Worm (Caenorhabditis elegans) whole organism, midembryonic: ENCODE data around the gene rbc-2.
A peak's percentile ranks its signal among the peaks of the same experiment; 100 is the strongest.

ENCODE experiments used
- T22C8.4 ChIP-seq: fragments of 200-800 bp; sonication (Bioruptor generic); IDR thresholded peaks from 2 replicates; pipeline ENCODE4 v1.3.6; 2022; ENCODE audit warnings: missing genetic modification characterization, missing compliant biosample characterization
- cog-1 ChIP-seq: sonication (generic microtip); optimal IDR thresholded peaks from 2 replicates; lab custom pipeline; 2016; ENCODE audit warnings: missing genetic modification characterization, missing compliant biosample characterization
- flt-1 ChIP-seq: fragments of 200-800 bp; sonication (Bioruptor generic); IDR thresholded peaks from 2 replicates; pipeline ENCODE4 v1.3.6; 2022; ENCODE audit warnings: missing genetic modification characterization, missing compliant biosample characterization
- klf-2 ChIP-seq: fragments of 200-800 bp; sonication (Bioruptor generic); conservative IDR thresholded peaks from 2 replicates; pipeline ENCODE4 v1.3.6; 2022; ENCODE audit warnings: missing genetic modification reagents, missing genetic modification characterization, missing compliant biosample characterization
- med-1 ChIP-seq: sonication (generic microtip); optimal IDR thresholded peaks from 2 replicates; lab custom pipeline; 2017; ENCODE audit warnings: missing genetic modification characterization, mild to moderate bottlenecking, missing compliant biosample characterization, antibody characterized with exemption, missing genetic modification reagents; ENCODE audit not compliant: insufficient read depth
- ref-1 ChIP-seq: fragments of 200-800 bp; sonication (Bioruptor generic); conservative IDR thresholded peaks from 2 replicates; pipeline ENCODE4 v1.3.6; 2022; ENCODE audit warnings: missing genetic modification reagents, missing genetic modification characterization, missing compliant biosample characterization
- tab-1 ChIP-seq: fragments of 200-800 bp; sonication (Bioruptor generic); IDR thresholded peaks from 2 replicates; pipeline ENCODE4 v1.3.6; 2022; ENCODE audit warnings: missing genetic modification characterization, missing compliant biosample characterization
- ztf-23 ChIP-seq: fragments of 200-800 bp; sonication (Bioruptor generic); IDR thresholded peaks from 2 replicates; pipeline ENCODE4 v1.3.6; 2022; ENCODE audit warnings: missing genetic modification reagents, missing genetic modification characterization, missing compliant biosample characterization
- ztf-29 ChIP-seq: fragments of 200-800 bp; sonication (Bioruptor generic); IDR thresholded peaks from 2 replicates; pipeline ENCODE4 v1.3.6; 2022; ENCODE audit warnings: missing genetic modification reagents, missing genetic modification characterization, missing compliant biosample characterization

rbc-2 gene

DNA sequence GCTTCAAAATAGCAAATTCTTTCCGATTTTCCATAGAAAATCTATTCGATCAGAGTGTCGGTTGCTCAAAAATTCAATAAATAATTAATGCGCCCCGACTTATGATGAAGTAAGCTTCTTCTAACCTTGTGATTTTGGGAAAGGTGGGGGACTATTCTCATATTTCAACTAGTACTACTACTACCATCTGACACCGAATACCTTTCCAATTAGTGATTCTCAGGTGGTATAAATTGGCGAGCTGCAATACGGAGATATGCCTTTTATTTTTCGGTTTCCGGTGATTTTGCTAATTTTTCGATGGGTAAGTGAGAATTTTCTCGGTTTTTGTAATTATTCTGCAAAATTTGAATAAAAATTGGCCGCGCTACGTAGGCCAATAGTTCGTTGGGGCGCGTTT is 32.9 kb upstream of the rbc-2 start, which contains the start of gene nhr-239:
nhr-239 (plus strand) TSS at position 301 of the 400 bp plus-strand sequence.
- TF ChIP-seq tab-1 (GFP tag; lab: Robert Waterston, UW) (no peak), ref-1 (no peak), T22C8.4 (GFP tag; lab: Robert Waterston, UW) (no peak), cog-1 (tag; lab: Kevin White, UChicago) (no peak), med-1 (GFP tag; lab: Kevin White, UChicago) (no peak), ztf-23 (GFP tag; lab: Robert Waterston, UW) (no peak), klf-2 (GFP tag; lab: Robert Waterston, UW) (no peak), ztf-29 (GFP tag; lab: Robert Waterston, UW) (no peak), flt-1 (GFP tag; lab: Robert Waterston, UW) (no peak)

DNA sequence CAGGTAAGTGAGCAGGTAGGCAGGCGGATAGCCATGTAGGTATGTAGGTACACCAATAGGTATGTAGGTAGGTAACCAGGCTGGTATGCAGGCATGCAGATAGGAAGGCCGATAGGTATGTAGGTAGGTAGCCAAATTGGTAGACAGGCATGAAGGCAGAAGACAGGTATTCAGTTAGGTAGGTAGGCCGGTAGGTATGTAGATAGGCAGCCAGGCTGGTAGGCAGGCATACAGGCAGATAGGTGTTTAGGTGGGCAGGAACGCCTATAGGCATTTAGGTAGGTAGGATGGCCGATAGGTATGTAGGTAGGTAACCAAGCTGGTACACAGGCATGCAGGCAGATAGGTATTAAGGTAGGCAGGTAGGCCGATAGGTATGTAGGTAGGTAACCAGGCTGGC is 32.3 kb upstream of the rbc-2 start:
- TF ChIP-seq ztf-23 (GFP tag; lab: Robert Waterston, UW) (no peak), ztf-29 (GFP tag; lab: Robert Waterston, UW) (no peak), T22C8.4 (GFP tag; lab: Robert Waterston, UW) (no peak), tab-1 (GFP tag; lab: Robert Waterston, UW) (no peak), cog-1 (tag; lab: Kevin White, UChicago) (no peak), klf-2 (GFP tag; lab: Robert Waterston, UW) (no peak), ref-1 (no peak; the same call in 1 of the 2 replicates), flt-1 (GFP tag; lab: Robert Waterston, UW) (no peak), med-1 (GFP tag; lab: Kevin White, UChicago) (no peak)

DNA sequence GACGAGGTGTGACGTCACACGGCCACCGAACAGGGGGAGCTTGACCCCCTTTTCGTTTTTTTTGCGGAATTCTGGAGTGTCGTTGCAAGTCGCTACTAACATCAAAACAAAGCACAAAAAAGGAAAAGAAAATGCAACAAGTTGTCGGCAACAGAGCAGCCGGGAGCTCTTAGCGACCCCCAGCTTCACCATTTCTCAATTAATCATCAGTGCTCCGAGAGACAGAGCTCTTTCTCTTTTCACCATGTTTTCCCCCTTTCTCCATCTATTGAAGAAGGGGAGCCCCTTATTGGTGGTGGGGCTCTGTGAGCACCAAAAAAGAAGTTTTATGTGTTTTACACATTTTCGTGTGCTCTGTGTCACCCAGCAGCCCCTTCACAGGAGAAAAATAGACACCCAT is 25.1 kb upstream of the rbc-2 start:
- TF ChIP-seq tab-1 (GFP tag; lab: Robert Waterston, UW) (0 out of 2 replicates have a peak, but pooled peaks have one; percentile 52), cog-1 (tag; lab: Kevin White, UChicago) (no peak)

DNA sequence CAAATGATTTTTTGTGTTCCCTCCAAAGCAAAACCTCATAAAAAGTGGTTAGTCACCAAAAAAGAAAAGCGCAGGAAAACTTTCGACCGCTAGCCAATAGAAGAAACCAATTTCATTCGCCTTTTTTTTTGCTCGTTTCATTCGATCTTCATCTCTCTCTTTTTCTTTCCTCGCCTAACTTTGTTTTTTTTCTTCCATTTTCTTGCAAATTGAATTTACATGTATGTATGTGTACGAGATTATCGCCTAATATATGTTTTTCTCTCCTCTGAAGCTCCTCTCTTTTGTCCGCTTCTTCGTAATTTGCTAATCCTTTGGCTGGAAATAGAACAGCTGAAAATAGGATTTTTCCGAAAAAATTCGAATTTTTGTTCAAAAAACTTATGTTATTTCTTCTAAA is 23.9 kb upstream of the rbc-2 start:
- TF ChIP-seq flt-1 (GFP tag; lab: Robert Waterston, UW), result no peak
- TF ChIP-seq tab-1 (GFP tag; lab: Robert Waterston, UW), result no peak
- no peak for TF ChIP-seq klf-2 (GFP tag; lab: Robert Waterston, UW)
- TF ChIP-seq ztf-23 (GFP tag; lab: Robert Waterston, UW), result no peak
- no peak for TF ChIP-seq cog-1 (tag; lab: Kevin White, UChicago)
- no peak for TF ChIP-seq ztf-29 (GFP tag; lab: Robert Waterston, UW)
- no peak for TF ChIP-seq ref-1
- no peak for TF ChIP-seq med-1 (GFP tag; lab: Kevin White, UChicago)
- no peak for TF ChIP-seq T22C8.4 (GFP tag; lab: Robert Waterston, UW)

DNA sequence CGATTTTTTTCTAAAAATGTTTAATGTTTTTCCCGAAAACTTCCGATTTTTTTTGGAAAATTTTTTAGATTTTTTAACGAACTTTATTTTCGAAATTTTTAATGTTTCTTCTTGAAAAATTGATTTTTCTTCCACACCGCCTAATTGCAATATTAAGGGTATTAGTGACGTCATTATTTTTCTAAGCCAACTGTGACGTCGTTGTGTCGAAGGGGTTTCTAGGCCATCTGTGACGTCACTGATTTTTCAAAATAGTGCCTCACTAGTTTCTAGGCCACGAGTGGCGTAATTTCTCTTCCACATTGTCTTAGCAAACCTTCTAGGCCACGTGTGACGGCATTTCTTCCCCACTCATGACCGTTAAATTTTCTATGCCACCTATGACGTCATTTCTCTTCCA is 23.5 kb upstream of the rbc-2 start:
- TF ChIP-seq ztf-23 (GFP tag; lab: Robert Waterston, UW), result no peak
- TF ChIP-seq cog-1 (tag; lab: Kevin White, UChicago), result no peak
- no peak for TF ChIP-seq klf-2 (GFP tag; lab: Robert Waterston, UW)
- TF ChIP-seq T22C8.4 (GFP tag; lab: Robert Waterston, UW), result no peak
- no peak for TF ChIP-seq flt-1 (GFP tag; lab: Robert Waterston, UW)
- TF ChIP-seq med-1 (GFP tag; lab: Kevin White, UChicago), result no peak
- no peak for TF ChIP-seq ref-1
- TF ChIP-seq tab-1 (GFP tag; lab: Robert Waterston, UW), result no peak
- no peak for TF ChIP-seq ztf-29 (GFP tag; lab: Robert Waterston, UW)

DNA sequence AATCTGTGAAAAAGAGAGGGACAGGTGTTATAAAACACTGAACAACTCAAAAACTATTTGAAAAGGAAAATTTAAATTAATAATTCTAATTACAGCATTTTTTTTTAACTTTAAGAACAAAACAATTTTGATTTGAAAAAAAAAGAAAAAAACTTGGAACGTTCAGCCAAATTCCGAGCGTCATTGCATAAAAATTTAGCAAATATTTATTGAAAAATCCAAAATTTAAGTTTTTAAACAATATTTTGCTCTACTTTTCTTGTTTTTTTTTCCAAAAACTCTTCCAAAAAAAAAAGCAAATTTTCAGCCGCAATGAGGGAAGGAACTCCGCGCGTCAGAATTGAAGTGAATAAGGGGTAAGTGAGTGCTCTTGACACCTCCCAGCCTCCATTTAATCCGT is 21.1 kb upstream of the rbc-2 start, which contains the start of gene feh-1:
feh-1 (plus strand) TSS at position 301 of the 400 bp plus-strand sequence.
- no peak for TF ChIP-seq ztf-23 (GFP tag; lab: Robert Waterston, UW)
- no peak for TF ChIP-seq ztf-29 (GFP tag; lab: Robert Waterston, UW)
- TF ChIP-seq cog-1 (tag; lab: Kevin White, UChicago), result no peak
- TF ChIP-seq klf-2 (GFP tag; lab: Robert Waterston, UW), result no peak
- TF ChIP-seq ref-1, result no peak
- no peak for TF ChIP-seq T22C8.4 (GFP tag; lab: Robert Waterston, UW)

DNA sequence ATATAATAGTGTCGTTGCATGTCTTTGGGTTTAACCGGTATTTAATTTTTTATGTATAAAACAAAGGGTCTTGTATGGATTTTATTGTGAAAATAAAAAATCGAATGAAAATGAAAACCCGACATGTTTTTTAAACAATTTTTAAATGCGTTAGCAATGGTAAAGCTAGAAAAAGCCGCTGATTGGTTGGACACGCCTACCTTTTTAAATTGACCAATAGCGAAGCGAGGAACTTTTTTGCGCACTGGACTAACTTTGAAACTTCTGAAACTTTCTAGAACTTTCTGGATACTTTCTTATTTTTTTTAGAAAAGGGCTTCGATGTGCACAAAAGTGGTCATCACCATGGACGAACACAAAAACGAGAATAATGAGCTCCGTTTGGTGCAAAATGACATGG is 17.8 kb upstream of the rbc-2 start:
- no peak for TF ChIP-seq cog-1 (tag; lab: Kevin White, UChicago)
- no peak for TF ChIP-seq ref-1
- no peak for TF ChIP-seq tab-1 (GFP tag; lab: Robert Waterston, UW)
- no peak for TF ChIP-seq klf-2 (GFP tag; lab: Robert Waterston, UW)
- TF ChIP-seq ztf-23 (GFP tag; lab: Robert Waterston, UW), result no peak
- TF ChIP-seq ztf-29 (GFP tag; lab: Robert Waterston, UW), result no peak
- no peak for TF ChIP-seq T22C8.4 (GFP tag; lab: Robert Waterston, UW)
- TF ChIP-seq med-1 (GFP tag; lab: Kevin White, UChicago), result no peak
- TF ChIP-seq flt-1 (GFP tag; lab: Robert Waterston, UW), result no peak

DNA sequence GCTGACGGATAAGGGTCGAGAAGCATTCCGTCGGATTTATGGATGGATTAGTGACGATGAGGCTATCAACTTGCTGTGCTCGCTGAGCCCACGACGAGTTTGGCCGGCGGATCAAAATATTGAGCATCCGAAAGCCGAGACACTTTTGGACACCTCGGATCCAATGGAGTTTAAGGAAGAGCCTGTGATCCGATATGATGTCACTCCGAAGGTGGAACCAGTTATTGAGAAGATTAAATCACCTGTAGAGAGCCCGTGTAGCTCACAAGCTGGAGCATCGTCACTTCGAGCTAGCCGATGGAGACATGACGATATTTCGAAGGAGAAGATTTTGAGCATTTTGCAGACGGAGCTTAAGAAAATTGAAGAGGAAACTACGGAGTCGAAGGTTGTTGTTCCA is 12.0 kb upstream of the rbc-2 start:
- TF ChIP-seq cog-1 (tag; lab: Kevin White, UChicago) (no peak), med-1 (GFP tag; lab: Kevin White, UChicago) (no peak), ztf-29 (GFP tag; lab: Robert Waterston, UW) (no peak), ztf-23 (GFP tag; lab: Robert Waterston, UW) (no peak), flt-1 (GFP tag; lab: Robert Waterston, UW) (no peak)

DNA sequence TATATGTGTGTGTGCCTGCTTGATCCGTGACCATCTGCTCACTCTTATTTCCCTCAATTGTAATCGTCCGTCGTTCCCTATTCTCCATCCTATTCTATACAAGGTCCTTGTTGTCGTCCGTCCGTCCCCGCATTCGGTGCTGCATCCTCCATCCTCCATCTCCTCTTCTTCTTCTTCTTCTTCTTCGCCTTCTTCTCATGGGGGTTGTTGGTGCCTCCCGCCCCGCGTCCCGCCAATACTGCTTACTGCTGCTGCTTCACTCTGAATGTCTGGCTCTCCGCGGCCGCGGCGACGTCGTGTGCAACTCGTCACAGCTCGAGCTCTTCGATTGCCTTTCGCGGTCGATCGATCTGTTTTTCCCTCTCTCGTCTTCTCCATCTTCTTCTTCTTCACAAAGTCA is 6.6 kb upstream of the rbc-2 start:
- TF ChIP-seq flt-1 (GFP tag; lab: Robert Waterston, UW), result peak; percentile 67; the same call in 1 of the 2 replicates
- TF ChIP-seq med-1 (GFP tag; lab: Kevin White, UChicago), result no peak
- 0 out of 2 replicates have a peak, but pooled peaks have one; percentile 49 for TF ChIP-seq ztf-23 (GFP tag; lab: Robert Waterston, UW)
- TF ChIP-seq T22C8.4 (GFP tag; lab: Robert Waterston, UW), result 0 out of 2 replicates have a peak, but pooled peaks have one; percentile 24
- TF ChIP-seq klf-2 (GFP tag; lab: Robert Waterston, UW), result no peak
